Worm (Caenorhabditis elegans) whole organism, L2 larva: ENCODE data around the gene F11D5.7.

Experiments used
- C34F6.9 ChIP-seq: fragments of 150-350 bp; optimal IDR thresholded peaks from 2 replicates; lab custom pipeline; 2014; ENCODE audit warnings: missing biosample characterization, missing genetic modification characterization
- F13H6.1 ChIP-seq: sonication (generic microtip); optimal IDR thresholded peaks from 2 replicates; lab custom pipeline; 2016; ENCODE audit warnings: missing genetic modification characterization, missing compliant biosample characterization
- R02D3.7 ChIP-seq: fragments of 150-350 bp; optimal IDR thresholded peaks from 2 replicates; lab custom pipeline; 2014; ENCODE audit warnings: missing biosample characterization, missing genetic modification characterization
- Y55F3AM.14 ChIP-seq: fragments of 200-800 bp; sonication (Bioruptor generic); optimal IDR thresholded peaks from 2 replicates; lab custom pipeline; 2018; ENCODE audit warnings: mild to moderate bottlenecking, missing genetic modification characterization, missing compliant biosample characterization
- alr-1 ChIP-seq: fragments of 150-350 bp; optimal IDR thresholded peaks from 2 replicates; lab custom pipeline; 2014; ENCODE audit warnings: missing biosample characterization, missing genetic modification characterization
- blmp-1 ChIP-seq: sonication (generic microtip); optimal IDR thresholded peaks from 2 replicates; lab custom pipeline; 2017; ENCODE audit warnings: missing genetic modification characterization, mild to moderate bottlenecking, missing compliant biosample characterization, antibody characterized with exemption, moderate library complexity; ENCODE audit not compliant: insufficient read depth
- crh-2 ChIP-seq: sonication (generic microtip); optimal IDR thresholded peaks from 2 replicates; lab custom pipeline; 2017; ENCODE audit warnings: missing biosample characterization, missing genetic modification characterization
- dmd-4 ChIP-seq: sonication (generic microtip); optimal IDR thresholded peaks from 2 replicates; lab custom pipeline; 2017; ENCODE audit warnings: missing biosample characterization, missing genetic modification characterization
- elt-3 ChIP-seq: sonication (generic microtip); optimal IDR thresholded peaks from 2 replicates; lab custom pipeline; 2017; ENCODE audit warnings: missing biosample characterization, missing genetic modification characterization
- gmeb-1 ChIP-seq: fragments of 150-350 bp; optimal IDR thresholded peaks from 2 replicates; lab custom pipeline; 2014; ENCODE audit warnings: missing biosample characterization, missing genetic modification characterization
- lin-11 ChIP-seq: fragments of 150-350 bp; sonication (generic microtip); optimal IDR thresholded peaks from 2 replicates; lab custom pipeline; 2014; ENCODE audit warnings: missing biosample characterization, missing genetic modification characterization, inconsistent platforms, mixed read lengths
- lin-13 ChIP-seq: fragments of 150-350 bp; optimal IDR thresholded peaks from 2 replicates; lab custom pipeline; 2014; ENCODE audit warnings: missing biosample characterization, missing genetic modification reagents, missing genetic modification characterization
- mbf-1 ChIP-seq: sonication (generic microtip); optimal IDR thresholded peaks from 2 replicates; lab custom pipeline; 2017; ENCODE audit warnings: missing biosample characterization, missing genetic modification characterization
- nhr-10 ChIP-seq: sonication (generic microtip); optimal IDR thresholded peaks from 2 replicates; lab custom pipeline; 2017; ENCODE audit warnings: missing biosample characterization, missing genetic modification characterization
- nhr-12 ChIP-seq: fragments of 150-350 bp; optimal IDR thresholded peaks from 2 replicates; lab custom pipeline; 2014; ENCODE audit warnings: missing biosample characterization, missing genetic modification characterization
- nhr-21 ChIP-seq: fragments of 150-350 bp; optimal IDR thresholded peaks from 2 replicates; lab custom pipeline; 2014; ENCODE audit warnings: missing biosample characterization, missing genetic modification characterization
- nhr-6 ChIP-seq: fragments of 150-350 bp; optimal IDR thresholded peaks from 2 replicates; lab custom pipeline; 2014; ENCODE audit warnings: missing biosample characterization, missing genetic modification characterization
- unc-62 ChIP-seq: fragments of 150-350 bp; optimal IDR thresholded peaks from 2 replicates; lab custom pipeline; 2014; ENCODE audit warnings: missing biosample characterization, missing genetic modification reagents, missing genetic modification characterization
- ztf-4 ChIP-seq: fragments of 150-350 bp; optimal IDR thresholded peaks from 2 replicates; lab custom pipeline; 2014; ENCODE audit warnings: missing biosample characterization, missing genetic modification characterization

F11D5.7 gene

ce11 chrX:3350306-3350705 is 46.1 kb downstream of the F11D5.7 start, which contains the start of gene nspg-4:
nspg-4 (minus strand) TSS chrX:3350406.
- TF ChIP-seq R02D3.7 (tag; lab: Kevin White, UChicago) (no peak), gmeb-1 (tag; lab: Kevin White, UChicago) (no peak), C34F6.9 (tag; lab: Kevin White, UChicago) (no peak), lin-11 (tag; lab: Kevin White, UChicago) (no peak), lin-13 (no peak), nhr-6 (tag; lab: Kevin White, UChicago) (no peak), mbf-1 (tag; lab: Kevin White, UChicago) (no peak), nhr-10 (no peak), nhr-12 (tag; lab: Kevin White, UChicago) (no peak), F13H6.1 (tag; lab: Kevin White, UChicago) (no peak), crh-2 (tag; lab: Kevin White, UChicago) (no peak), unc-62 (GFP tag; lab: Kevin White, UChicago) (no peak), alr-1 (tag; lab: Kevin White, UChicago) (no peak), dmd-4 (tag; lab: Kevin White, UChicago) (no peak), blmp-1 (no peak), Y55F3AM.14 (GFP tag; lab: Kevin White, UChicago) (no peak)

ce11 chrX:3351526-3351925 is 47.4 kb downstream of the F11D5.7 start, which contains the start of gene ZK816.1:
ZK816.1 (plus strand) TSS chrX:3351712.
- TF ChIP-seq nhr-21 (no peak), ztf-4 (tag; lab: Kevin White, UChicago) (no peak), elt-3 (no peak)
